Fruit fly (Drosophila melanogaster) whole organism, adult: ENCODE measurements around the gene CG43219.

Experiments used
- CG7045 ChIP-seq: fragments of 200-800 bp; sonication (Bioruptor generic); optimal IDR thresholded peaks from 2 replicates; lab custom pipeline; 2017; ENCODE audit warnings: missing biosample characterization, mild to moderate bottlenecking, missing genetic modification characterization
- bab1 ChIP-seq: fragments of 200-800 bp; sonication (Bioruptor generic); optimal IDR thresholded peaks from 3 replicates; lab custom pipeline; 2019; ENCODE audit warnings: missing biosample characterization, mild to moderate bottlenecking, missing genetic modification characterization, moderate library complexity
- cic ChIP-seq: fragments of 200-800 bp; sonication (Bioruptor generic); optimal IDR thresholded peaks from 2 replicates; lab custom pipeline; 2017; ENCODE audit warnings: missing biosample characterization, mild to moderate bottlenecking, missing genetic modification characterization, moderate library complexity
- toe ChIP-seq: fragments of 200-800 bp; sonication (Bioruptor generic); optimal IDR thresholded peaks from 2 replicates; lab custom pipeline; 2016; ENCODE audit warnings: missing biosample characterization, missing genetic modification characterization

- TF ChIP-seq CG7045 (GFP tag; lab: Kevin White, UChicago) (no peak), cic (no peak), toe (GFP tag; lab: Kevin White, UChicago) (no peak), bab1 (GFP tag; lab: Kevin White, UChicago) (no peak)
Observed at dm6 chr3L:21192024-21192423, 28.2 kb upstream of the CG43219 start.
